Fruit fly (Drosophila melanogaster): Measurements from ENCODE around the gene Eaf6.

DNA sequence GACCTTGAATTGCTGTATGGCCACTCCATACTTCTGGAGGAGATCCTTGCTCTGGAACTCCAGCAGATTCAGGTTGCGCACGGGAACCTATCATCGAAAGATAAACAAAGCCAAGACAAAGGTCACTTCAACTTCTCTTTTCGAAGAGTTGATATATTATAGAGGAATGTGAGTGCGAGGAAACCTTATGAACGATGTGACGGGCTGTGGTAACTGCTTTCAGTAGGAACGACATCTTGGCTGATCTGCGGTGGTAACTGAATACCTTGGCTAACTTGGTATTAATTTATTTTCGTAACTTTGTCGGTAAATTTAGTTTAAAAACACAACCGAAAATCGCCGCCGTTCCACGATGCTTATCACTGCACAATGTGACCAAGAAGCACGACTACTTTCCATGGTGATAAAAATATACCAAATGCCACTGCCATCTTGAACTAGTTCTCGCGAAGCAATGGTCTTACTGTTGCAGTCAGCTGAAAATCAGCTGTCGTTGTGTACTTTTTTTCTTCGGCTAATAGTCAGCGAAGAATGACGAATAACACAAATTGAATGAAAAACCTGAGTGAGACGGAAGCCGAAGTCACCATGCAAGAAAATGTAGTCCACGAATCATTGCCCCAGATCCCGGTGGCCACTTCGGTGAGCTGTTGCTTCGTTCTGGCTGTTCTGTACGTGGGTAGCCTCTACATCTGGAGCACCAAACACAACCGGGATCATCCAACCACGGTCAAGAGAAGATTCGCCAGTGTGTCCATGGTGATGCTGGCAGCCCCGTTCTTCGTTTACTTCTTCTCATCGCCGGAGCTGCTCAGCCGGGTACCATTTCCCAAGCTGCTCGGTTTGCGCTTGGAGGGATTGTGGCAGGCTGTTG is 44.6 kb downstream of the Eaf6 start, which contains the start of the genes ScsbetaG and Sras:
- TF ChIP-seq Rel (GFP tag; optimal IDR thresholded peaks at IDR 0.05) (no peak), Rel (tag; optimal IDR thresholded peaks at IDR 0.05) (peak; percentile 96), h (GFP tag; optimal IDR thresholded peaks at IDR 0.05) (no peak), brk (GFP tag; optimal IDR thresholded peaks at IDR 0.05) (no peak), Dif (GFP tag; optimal IDR thresholded peaks at IDR 0.05; ENCODE audit: partially characterized antibody) (no peak), lola (GFP tag; optimal IDR thresholded peaks at IDR 0.05) (no peak), psq (GFP tag; optimal IDR thresholded peaks at IDR 0.05) (no peak)
